Worm (Caenorhabditis elegans) whole organism, young adult: Measurements from ENCODE around the gene gpx-5.
A peak's percentile ranks its signal among the peaks of the same experiment; 100 is the strongest.

Experiments
- C17E4.6 ChIP-seq: fragments of 200-800 bp; sonication (Bioruptor generic); IDR thresholded peaks from 2 replicates; pipeline ENCODE4 v1.3.6; 2022; ENCODE audit warnings: missing genetic modification reagents, missing genetic modification characterization, missing compliant biosample characterization
- D2030.7 ChIP-seq: fragments of 200-800 bp; sonication (Bioruptor generic); IDR thresholded peaks from 2 replicates; pipeline ENCODE4 v1.3.6; 2022; ENCODE audit warnings: missing genetic modification reagents, missing genetic modification characterization, missing compliant biosample characterization
- F22D6.2 ChIP-seq: sonication (generic microtip); optimal IDR thresholded peaks from 2 replicates; lab custom pipeline; 2016; ENCODE audit warnings: mild to moderate bottlenecking, missing genetic modification characterization, missing compliant biosample characterization
- F37B4.10 ChIP-seq: fragments of 200-800 bp; sonication (Bioruptor generic); IDR thresholded peaks from 2 replicates; pipeline ENCODE4 v1.3.6; 2022; ENCODE audit warnings: missing genetic modification characterization, missing compliant biosample characterization
- F49E8.2 ChIP-seq: sonication (generic microtip); optimal IDR thresholded peaks from 3 replicates; lab custom pipeline; 2017; ENCODE audit warnings: missing genetic modification characterization, mild to moderate bottlenecking, missing compliant biosample characterization, antibody characterized with exemption, moderate library complexity; ENCODE audit not compliant: insufficient read depth
- F52B5.7 ChIP-seq: sonication (generic microtip); optimal IDR thresholded peaks from 2 replicates; lab custom pipeline; 2016; ENCODE audit warnings: mild to moderate bottlenecking, missing genetic modification characterization, missing compliant biosample characterization
- F57A8.1 ChIP-seq: fragments of 200-800 bp; sonication (Bioruptor generic); optimal IDR thresholded peaks from 2 replicates; lab custom pipeline; 2018; ENCODE audit warnings: mild to moderate bottlenecking, missing genetic modification characterization, moderate library complexity, missing compliant biosample characterization
- K12H6.12 ChIP-seq: fragments of 200-800 bp; sonication (Bioruptor generic); optimal IDR thresholded peaks from 2 replicates; lab custom pipeline; 2018; ENCODE audit warnings: mild to moderate bottlenecking, missing genetic modification characterization, missing compliant biosample characterization
- T07F8.4 ChIP-seq: sonication (generic microtip); optimal IDR thresholded peaks from 2 replicates; lab custom pipeline; 2016; ENCODE audit warnings: mild to moderate bottlenecking, missing genetic modification characterization, moderate library complexity, missing compliant biosample characterization
- ZK185.1 ChIP-seq: sonication (generic microtip); optimal IDR thresholded peaks from 2 replicates; lab custom pipeline; 2016; ENCODE audit warnings: mild to moderate bottlenecking, missing genetic modification characterization, missing compliant biosample characterization; ENCODE audit not compliant: poor library complexity, severe bottlenecking
- aptf-2 ChIP-seq: fragments of 200-800 bp; sonication (Bioruptor generic); conservative IDR thresholded peaks from 2 replicates; pipeline ENCODE4 v1.3.6; 2022; ENCODE audit warnings: missing genetic modification reagents, missing genetic modification characterization, missing compliant biosample characterization
- attf-6 ChIP-seq: fragments of 200-800 bp; sonication (Bioruptor generic); IDR thresholded peaks from 2 replicates; pipeline ENCODE4 v1.3.6; 2022; ENCODE audit warnings: missing genetic modification reagents, missing genetic modification characterization, missing compliant biosample characterization
- bed-2 ChIP-seq: fragments of 200-800 bp; sonication (Bioruptor generic); IDR thresholded peaks from 2 replicates; pipeline ENCODE4 v1.3.6; 2022; ENCODE audit warnings: missing genetic modification reagents, missing genetic modification characterization, missing compliant biosample characterization
- ccch-3 ChIP-seq: fragments of 200-800 bp; sonication (Bioruptor generic); optimal IDR thresholded peaks from 2 replicates; lab custom pipeline; 2018; ENCODE audit warnings: mild to moderate bottlenecking, missing genetic modification characterization, missing compliant biosample characterization
- ceh-58 ChIP-seq: fragments of 200-800 bp; sonication (Bioruptor generic); IDR thresholded peaks from 2 replicates; pipeline ENCODE4 v1.3.6; 2022; ENCODE audit warnings: missing genetic modification characterization, missing compliant biosample characterization
- chd-7 ChIP-seq: sonication (generic microtip); optimal IDR thresholded peaks from 2 replicates; lab custom pipeline; 2016; ENCODE audit warnings: mild to moderate bottlenecking, missing genetic modification characterization, moderate library complexity, missing compliant biosample characterization
- dpff-1 ChIP-seq: sonication (generic microtip); optimal IDR thresholded peaks from 2 replicates; lab custom pipeline; 2017; ENCODE audit warnings: mild to moderate bottlenecking, missing genetic modification characterization, missing compliant biosample characterization
- dpl-1 ChIP-seq: fragments of 150-350 bp; optimal IDR thresholded peaks from 2 replicates; lab custom pipeline; 2014; ENCODE audit warnings: missing biosample characterization, missing genetic modification reagents, missing genetic modification characterization
- ets-4 ChIP-seq: fragments of 200-800 bp; sonication (Bioruptor generic); optimal IDR thresholded peaks from 2 replicates; lab custom pipeline; 2018; ENCODE audit warnings: mild to moderate bottlenecking, missing genetic modification characterization, missing compliant biosample characterization
- him-1 ChIP-seq: sonication (generic microtip); optimal IDR thresholded peaks from 2 replicates; lab custom pipeline; 2016; ENCODE audit warnings: missing genotype, missing genetic modification reagents, missing genetic modification characterization, missing compliant biosample characterization
- hlh-26 ChIP-seq: fragments of 200-800 bp; sonication (Bioruptor generic); conservative IDR thresholded peaks from 2 replicates; pipeline ENCODE4 v1.3.6; 2022; ENCODE audit warnings: missing genetic modification reagents, missing genetic modification characterization, missing compliant biosample characterization
- hmg-1.2 ChIP-seq: fragments of 200-800 bp; sonication (Bioruptor generic); IDR thresholded peaks from 2 replicates; pipeline ENCODE4 v1.3.6; 2022; ENCODE audit warnings: missing genetic modification reagents, missing genetic modification characterization, missing compliant biosample characterization
- hsf-1 ChIP-seq: fragments of 200-800 bp; sonication (Bioruptor generic); IDR thresholded peaks from 2 replicates; pipeline ENCODE4 v1.3.6; 2022; ENCODE audit warnings: missing genetic modification reagents, missing genetic modification characterization, missing compliant biosample characterization
- lin-35 ChIP-seq, 3 experiments: fragments of 150-350 bp in 2 of 3; sonication (generic microtip) in 1 of 3; optimal IDR thresholded peaks; 2 replicates each; lab custom pipeline; 2014 to 2018; ENCODE audit warnings: missing biosample characterization in 3 of 3, missing genetic modification characterization in 3 of 3, missing genetic modification reagents in 3 of 3
- lin-40 ChIP-seq: sonication (generic microtip); optimal IDR thresholded peaks from 2 replicates; lab custom pipeline; 2016; ENCODE audit warnings: missing genetic modification characterization, mild to moderate bottlenecking, missing compliant biosample characterization, missing genotype, missing genetic modification reagents
- lir-1 ChIP-seq: fragments of 200-800 bp; sonication (Bioruptor generic); conservative IDR thresholded peaks from 2 replicates; pipeline ENCODE4 v1.3.6; 2022; ENCODE audit warnings: missing genetic modification reagents, missing genetic modification characterization, missing compliant biosample characterization
- lsl-1 ChIP-seq: fragments of 200-800 bp; sonication (Bioruptor generic); optimal IDR thresholded peaks from 2 replicates; lab custom pipeline; 2018; ENCODE audit warnings: mild to moderate bottlenecking, missing genetic modification characterization, moderate library complexity, missing compliant biosample characterization
- madf-3 ChIP-seq: fragments of 200-800 bp; sonication (Bioruptor generic); IDR thresholded peaks from 2 replicates; pipeline ENCODE4 v1.3.6; 2022; ENCODE audit warnings: missing genetic modification reagents, missing genetic modification characterization, missing compliant biosample characterization
- madf-8 ChIP-seq: fragments of 200-800 bp; sonication (Bioruptor generic); conservative IDR thresholded peaks from 2 replicates; pipeline ENCODE4 v1.3.6; 2022; ENCODE audit warnings: missing genetic modification reagents, missing genetic modification characterization, missing compliant biosample characterization
- mcd-1 ChIP-seq: fragments of 200-800 bp; sonication (Bioruptor generic); IDR thresholded peaks from 2 replicates; pipeline ENCODE4 v1.3.6; 2022; ENCODE audit warnings: missing genetic modification reagents, missing genetic modification characterization, missing compliant biosample characterization
- nhr-90 ChIP-seq: sonication (generic microtip); optimal IDR thresholded peaks from 2 replicates; lab custom pipeline; 2016; ENCODE audit warnings: missing genotype, mild to moderate bottlenecking, missing genetic modification characterization, missing compliant biosample characterization
- pbrm-1 ChIP-seq: fragments of 200-800 bp; sonication (Bioruptor generic); IDR thresholded peaks from 2 replicates; pipeline ENCODE4 v1.3.6; 2022; ENCODE audit warnings: missing genetic modification reagents, missing genetic modification characterization, missing compliant biosample characterization
- pha-4 ChIP-seq: fragments of 150-350 bp; sonication (generic microtip); optimal IDR thresholded peaks from 2 replicates; lab custom pipeline; 2014; ENCODE audit warnings: missing biosample characterization, missing genetic modification reagents, missing genetic modification characterization
- rcor-1 ChIP-seq: fragments of 200-800 bp; sonication (Bioruptor generic); IDR thresholded peaks from 2 replicates; pipeline ENCODE4 v1.3.6; 2022; ENCODE audit warnings: missing genetic modification reagents, missing genetic modification characterization, missing compliant biosample characterization
- rpc-1 ChIP-seq, 2 experiments: fragments of 150-350 bp in 1 of 2; sonication (generic microtip) in 1 of 2; optimal IDR thresholded peaks; 2 replicates each; lab custom pipeline; 2014 to 2018; ENCODE audit warnings: missing biosample characterization in 1 of 2, missing genetic modification characterization in 1 of 2, missing genetic modification reagents in 1 of 2, missing genotype in 1 of 2
- sdz-38 ChIP-seq: sonication (generic microtip); optimal IDR thresholded peaks from 2 replicates; lab custom pipeline; 2016; ENCODE audit warnings: missing genotype, missing genetic modification characterization, missing compliant biosample characterization
- snpc-1.3 ChIP-seq: sonication (generic microtip); optimal IDR thresholded peaks from 2 replicates; lab custom pipeline; 2017; ENCODE audit warnings: missing genetic modification characterization, mild to moderate bottlenecking, missing compliant biosample characterization, antibody characterized with exemption, moderate library complexity, missing genotype, missing genetic modification reagents; ENCODE audit not compliant: insufficient read depth
- somi-1 ChIP-seq: fragments of 200-800 bp; sonication (Bioruptor generic); optimal IDR thresholded peaks from 2 replicates; lab custom pipeline; 2018; ENCODE audit warnings: mild to moderate bottlenecking, missing genetic modification characterization, missing compliant biosample characterization
- sptf-2 ChIP-seq: fragments of 200-800 bp; sonication (Bioruptor generic); optimal IDR thresholded peaks from 2 replicates; lab custom pipeline; 2018; ENCODE audit warnings: mild to moderate bottlenecking, missing genetic modification characterization, missing compliant biosample characterization
- tbx-9 ChIP-seq: sonication (generic microtip); optimal IDR thresholded peaks from 2 replicates; lab custom pipeline; 2016; ENCODE audit warnings: borderline replicate concordance, missing genetic modification characterization, inconsistent platforms, missing compliant biosample characterization
- unc-62 ChIP-seq: fragments of 150-350 bp; optimal IDR thresholded peaks from 2 replicates; lab custom pipeline; 2014; ENCODE audit warnings: missing biosample characterization, missing genetic modification reagents, missing genetic modification characterization
- xnd-1 ChIP-seq: sonication (generic microtip); optimal IDR thresholded peaks from 2 replicates; lab custom pipeline; 2016; ENCODE audit warnings: missing genotype, missing genetic modification reagents, missing genetic modification characterization, missing compliant biosample characterization
- ztf-26 ChIP-seq: sonication (generic microtip); optimal IDR thresholded peaks from 2 replicates; lab custom pipeline; 2017; ENCODE audit warnings: missing genetic modification characterization, missing compliant biosample characterization
- ztf-6 ChIP-seq: fragments of 200-800 bp; sonication (Bioruptor generic); IDR thresholded peaks from 2 replicates; pipeline ENCODE4 v1.3.6; 2022; ENCODE audit warnings: missing genetic modification reagents, missing genetic modification characterization, missing compliant biosample characterization

The gpx-5 gene

DNA sequence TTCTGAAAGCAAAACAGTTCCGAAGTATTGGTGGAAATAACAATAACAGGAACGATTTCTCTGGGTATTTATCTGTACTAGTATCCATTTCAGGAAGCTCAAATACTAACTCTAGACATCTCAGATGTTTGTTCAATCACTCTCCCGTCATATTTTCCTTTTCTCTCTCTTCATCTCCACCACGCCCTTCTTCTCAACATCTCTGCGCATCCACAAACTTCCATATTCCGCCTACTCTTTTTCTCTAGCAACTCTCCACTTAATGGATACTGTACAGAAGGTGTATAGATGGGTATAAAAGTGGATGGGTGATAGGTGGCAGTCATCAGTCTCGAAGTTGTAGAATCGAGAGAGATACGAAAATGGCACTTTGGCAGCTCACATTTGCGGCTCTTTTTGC is at the start of gene gpx-5:
gpx-5 (plus strand) TSS at position 336 of the 400 bp plus-strand sequence.
- TF ChIP-seq K12H6.12 (no peak), madf-3 (GFP tag; lab: Robert Waterston, UW) (no peak), him-1 (tag; lab: Kevin White, UChicago) (no peak), dpff-1 (tag; lab: Kevin White, UChicago) (no peak), sdz-38 (tag; lab: Kevin White, UChicago) (no peak), mcd-1 (GFP tag; lab: Robert Waterston, UW) (no peak), lir-1 (GFP tag; lab: Robert Waterston, UW) (no peak), ZK185.1 (tag; lab: Kevin White, UChicago) (no peak), ztf-6 (GFP tag; lab: Robert Waterston, UW) (no peak), ceh-58 (GFP tag; lab: Robert Waterston, UW) (no peak), F49E8.2 (tag; lab: Kevin White, UChicago) (no peak), chd-7 (tag; lab: Kevin White, UChicago) (no peak), F37B4.10 (GFP tag; lab: Robert Waterston, UW) (no peak), lin-35 (GFP tag; optimal IDR thresholded peaks at IDR 0.05; lab: Kevin White, UChicago) (no peak)

ce11 chrX:9536008-9536407 is 48.5 kb upstream of the gpx-5 start:
- TF ChIP-seq xnd-1 = no peak
- peak; percentile 22 for TF ChIP-seq lin-40

DNA sequence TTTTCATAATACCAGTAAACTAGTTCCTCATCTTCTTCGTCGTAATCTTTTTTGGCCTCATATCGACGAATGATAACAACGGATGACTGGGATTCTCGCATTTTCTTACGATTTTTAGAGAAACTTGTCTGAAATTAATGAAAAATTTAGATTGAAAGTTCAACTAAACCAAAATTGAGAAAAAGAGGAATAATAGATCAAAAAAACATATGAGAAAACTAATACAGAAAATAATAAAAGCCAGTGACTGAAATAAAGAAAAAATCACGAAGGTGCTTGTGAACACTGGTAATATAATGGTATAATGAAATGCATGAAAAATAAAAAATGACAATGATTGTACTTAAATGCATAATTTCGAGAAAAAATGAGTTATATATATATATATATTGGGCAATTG is 47.8 kb upstream of the gpx-5 start, which contains the start of gene C07B5.8:
C07B5.8 (minus strand) TSS at position 101 of the 400 bp plus-strand sequence.
- TF ChIP-seq rcor-1 (no peak), dpl-1 (no peak), madf-8 (GFP tag; lab: Robert Waterston, UW) (no peak), hsf-1 (no peak), F57A8.1 (no peak), sptf-2 (GFP tag; lab: Kevin White, UChicago) (no peak), pbrm-1 (GFP tag; lab: Robert Waterston, UW) (no peak), ccch-3 (GFP tag; lab: Kevin White, UChicago) (no peak), C17E4.6 (no peak), hlh-26 (GFP tag; lab: Robert Waterston, UW) (no peak), hmg-1.2 (GFP tag; lab: Robert Waterston, UW) (no peak), rpc-1 (optimal IDR thresholded peaks at IDR 0.05; lab: Kevin White, UChicago) (no peak), rpc-1 (tag; optimal IDR thresholded peaks at IDR 0.05; lab: Kevin White, UChicago) (no peak), unc-62 (GFP tag; lab: Kevin White, UChicago) (no peak), dpff-1 (tag; lab: Kevin White, UChicago) (no peak), tbx-9 (tag; lab: Kevin White, UChicago) (no peak), F52B5.7 (tag; lab: Kevin White, UChicago) (no peak), bed-2 (GFP tag; lab: Robert Waterston, UW) (no peak)

DNA sequence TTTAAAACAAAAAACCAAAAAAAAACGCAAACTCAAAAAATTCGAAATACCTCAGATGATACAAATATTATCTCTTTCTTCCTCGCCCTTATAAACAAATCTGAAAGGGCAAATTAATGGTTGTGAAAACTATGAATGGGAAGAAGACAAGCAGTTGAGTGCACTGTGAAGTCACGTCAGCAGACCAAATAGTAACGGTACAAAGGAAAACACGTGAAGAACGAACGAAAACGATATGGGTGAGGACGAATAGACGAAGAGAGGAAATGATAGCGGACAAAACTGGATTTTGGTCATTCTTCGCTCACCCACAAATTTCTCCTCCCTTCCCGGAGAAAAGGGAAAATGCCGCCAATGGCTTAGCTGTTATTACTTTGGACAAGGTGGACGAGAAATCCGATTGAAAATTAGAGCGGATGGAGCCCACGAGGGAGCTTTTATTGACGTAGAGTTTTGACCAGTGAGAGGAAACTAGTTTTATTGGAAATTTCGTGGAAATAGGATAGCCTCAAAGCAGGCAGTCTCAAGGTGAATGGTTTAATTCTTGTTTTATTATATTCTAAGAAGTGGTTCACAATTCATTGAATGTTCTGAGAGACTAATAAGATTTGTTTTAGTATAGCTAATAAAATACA is 46.8 kb upstream of the gpx-5 start:
- TF ChIP-seq unc-62 (GFP tag; lab: Kevin White, UChicago) (no peak), nhr-90 (tag; lab: Kevin White, UChicago) (no peak), somi-1 (GFP tag; lab: Kevin White, UChicago) (no peak), lsl-1 (GFP tag; lab: Kevin White, UChicago) (no peak), ceh-58 (GFP tag; lab: Robert Waterston, UW) (no peak), aptf-2 (GFP tag; lab: Robert Waterston, UW) (no peak), pha-4 (tag; lab: Kevin White, UChicago) (no peak), attf-6 (no peak), F22D6.2 (tag; lab: Kevin White, UChicago) (no peak), madf-3 (GFP tag; lab: Robert Waterston, UW) (no peak), ztf-26 (tag; lab: Kevin White, UChicago) (no peak), T07F8.4 (tag; lab: Kevin White, UChicago) (no peak), sptf-2 (GFP tag; lab: Kevin White, UChicago) (no peak), D2030.7 (GFP tag; lab: Robert Waterston, UW) (no peak), snpc-1.3 (tag; lab: Kevin White, UChicago) (no peak), ets-4 (GFP tag; lab: Kevin White, UChicago) (no peak), lin-35 (GFP tag; optimal IDR thresholded peaks at IDR 0.05; lab: Kevin White, UChicago) (no peak)
